Worm (Caenorhabditis elegans): ENCODE measurements around the gene cal-3.

ce11 chrIV:3847489-3847888, 12.5 kb upstream of the cal-3 start:
- TF ChIP-seq fkh-8 (tag; optimal IDR thresholded peaks at IDR 0.05): no peak
- no peak for TF ChIP-seq swsn-7 (tag; optimal IDR thresholded peaks at IDR 0.05)
- no peak for TF ChIP-seq F16B12.6 (tag; optimal IDR thresholded peaks at IDR 0.05)
- TF ChIP-seq pqm-1 (tag; optimal IDR thresholded peaks at IDR 0.05): no peak
- no peak for TF ChIP-seq nhr-12 (tag; optimal IDR thresholded peaks at IDR 0.05)
- TF ChIP-seq lin-15B (tag; optimal IDR thresholded peaks at IDR 0.05): no peak
- TF ChIP-seq nhr-28 (tag; optimal IDR thresholded peaks at IDR 0.05): no peak
- no peak for TF ChIP-seq snu-23 (GFP tag; optimal IDR thresholded peaks at IDR 0.05)
- no peak for TF ChIP-seq ztf-4 (tag; optimal IDR thresholded peaks at IDR 0.05)

Data from whole organism, L1 larva.